Worm (Caenorhabditis elegans): ENCODE data around the gene C36E6.8.

DNA sequence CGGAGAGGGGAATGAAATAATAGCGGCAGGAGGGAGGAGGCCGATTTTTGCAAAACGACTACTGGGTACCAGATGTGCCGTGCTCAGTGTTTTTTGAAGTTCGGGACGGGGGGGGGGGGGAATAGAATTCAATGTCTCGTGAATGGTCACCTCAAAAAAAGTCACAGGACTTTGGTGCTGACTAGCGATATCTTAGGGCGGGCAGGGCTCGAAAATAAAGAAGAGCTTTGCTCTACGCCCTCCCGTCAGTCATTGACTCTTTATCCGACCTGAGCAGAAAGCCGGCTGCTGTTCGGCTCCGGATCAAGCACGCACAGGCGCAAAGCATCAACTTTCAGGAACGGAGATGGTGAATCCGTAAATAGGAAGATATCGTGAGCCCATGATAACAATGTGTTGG lies 48.0 kb upstream of the C36E6.8 start:
- TF ChIP-seq W03F9.2 (tag; optimal IDR thresholded peaks at IDR 0.05) (no peak), dao-5 (tag; optimal IDR thresholded peaks at IDR 0.05) (no peak)
